Worm (Caenorhabditis elegans) whole organism, midembryonic: Measurements from ENCODE around the gene fbxa-43.

Experiments
- T22C8.4 ChIP-seq: fragments of 200-800 bp; sonication (Bioruptor generic); IDR thresholded peaks from 2 replicates; pipeline ENCODE4 v1.3.6; 2022; ENCODE audit warnings: missing genetic modification characterization, missing compliant biosample characterization
- cog-1 ChIP-seq: sonication (generic microtip); optimal IDR thresholded peaks from 2 replicates; lab custom pipeline; 2016; ENCODE audit warnings: missing genetic modification characterization, missing compliant biosample characterization
- flt-1 ChIP-seq: fragments of 200-800 bp; sonication (Bioruptor generic); IDR thresholded peaks from 2 replicates; pipeline ENCODE4 v1.3.6; 2022; ENCODE audit warnings: missing genetic modification characterization, missing compliant biosample characterization
- klf-2 ChIP-seq: fragments of 200-800 bp; sonication (Bioruptor generic); conservative IDR thresholded peaks from 2 replicates; pipeline ENCODE4 v1.3.6; 2022; ENCODE audit warnings: missing genetic modification reagents, missing genetic modification characterization, missing compliant biosample characterization
- med-1 ChIP-seq: sonication (generic microtip); optimal IDR thresholded peaks from 2 replicates; lab custom pipeline; 2017; ENCODE audit warnings: missing genetic modification characterization, mild to moderate bottlenecking, missing compliant biosample characterization, antibody characterized with exemption, missing genetic modification reagents; ENCODE audit not compliant: insufficient read depth
- ref-1 ChIP-seq: fragments of 200-800 bp; sonication (Bioruptor generic); conservative IDR thresholded peaks from 2 replicates; pipeline ENCODE4 v1.3.6; 2022; ENCODE audit warnings: missing genetic modification reagents, missing genetic modification characterization, missing compliant biosample characterization
- tab-1 ChIP-seq: fragments of 200-800 bp; sonication (Bioruptor generic); IDR thresholded peaks from 2 replicates; pipeline ENCODE4 v1.3.6; 2022; ENCODE audit warnings: missing genetic modification characterization, missing compliant biosample characterization
- ztf-23 ChIP-seq: fragments of 200-800 bp; sonication (Bioruptor generic); IDR thresholded peaks from 2 replicates; pipeline ENCODE4 v1.3.6; 2022; ENCODE audit warnings: missing genetic modification reagents, missing genetic modification characterization, missing compliant biosample characterization
- ztf-29 ChIP-seq: fragments of 200-800 bp; sonication (Bioruptor generic); IDR thresholded peaks from 2 replicates; pipeline ENCODE4 v1.3.6; 2022; ENCODE audit warnings: missing genetic modification reagents, missing genetic modification characterization, missing compliant biosample characterization

DNA sequence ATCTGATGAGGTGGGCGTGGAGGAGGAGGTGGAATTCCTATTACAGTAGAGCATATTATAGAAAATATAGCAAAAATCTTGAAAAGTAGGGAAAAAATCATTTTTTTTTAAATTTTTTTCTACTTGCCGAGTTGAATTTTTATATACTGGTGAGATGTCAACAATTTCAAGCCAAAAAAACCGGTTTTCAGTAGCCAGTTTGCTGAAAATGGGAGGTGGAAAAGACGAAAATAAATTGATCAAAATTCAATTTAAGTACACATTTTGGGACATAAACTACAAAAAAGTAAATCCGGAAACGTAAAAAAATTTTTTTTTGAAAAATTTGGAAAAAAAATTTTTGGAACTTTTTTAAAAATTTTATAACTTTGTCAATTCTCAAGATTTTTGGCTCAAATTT is 20.7 kb upstream of the fbxa-43 start, which contains the start of gene Y54F10BM.23:
- TF ChIP-seq klf-2 (GFP tag; lab: Robert Waterston, UW): no peak
- no peak for TF ChIP-seq tab-1 (GFP tag; lab: Robert Waterston, UW)
- no peak for TF ChIP-seq ztf-23 (GFP tag; lab: Robert Waterston, UW)
- no peak for TF ChIP-seq flt-1 (GFP tag; lab: Robert Waterston, UW)
- no peak for TF ChIP-seq ztf-29 (GFP tag; lab: Robert Waterston, UW)
- TF ChIP-seq ref-1 (GFP tag; lab: Robert Waterston, UW): no peak
- no peak for TF ChIP-seq cog-1 (tag; lab: Kevin White, UChicago)
- no peak for TF ChIP-seq T22C8.4
- no peak for TF ChIP-seq med-1
